Fruit fly (Drosophila melanogaster): ENCODE measurements around the gene Rph.
A peak's percentile ranks its signal among the peaks of the same experiment; 100 is the strongest.

Gene Rph

DNA sequence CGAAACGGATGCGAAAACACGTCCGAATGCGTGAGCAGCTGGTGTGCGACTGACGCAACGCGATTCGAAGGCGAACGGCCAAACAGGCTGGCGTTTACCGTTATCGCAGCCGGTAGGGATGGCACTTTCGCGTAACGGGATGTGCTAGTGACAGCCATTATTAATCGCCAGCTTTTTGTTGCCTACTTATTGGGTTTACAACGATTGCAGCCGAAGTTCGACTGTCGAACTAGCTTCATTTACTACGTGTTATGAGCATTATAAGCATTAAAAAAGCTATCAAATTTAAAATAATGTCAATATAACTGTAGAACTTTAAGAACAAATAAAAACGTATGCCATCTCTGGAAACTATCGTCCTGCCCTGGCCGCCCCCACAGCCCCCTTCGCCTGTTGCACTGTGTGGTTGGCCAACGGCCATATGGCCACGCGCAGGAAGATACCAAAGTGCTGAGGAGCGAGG lies at the start of gene Rph (continued):
- TF ChIP-seq CG6689 (GFP tag; IDR thresholded peaks at IDR 0.05) (0 out of 2 replicates have a peak, but pooled peaks have one; percentile 18), dati (GFP tag; IDR thresholded peaks at IDR 0.05) (no peak), ci (GFP tag; IDR thresholded peaks at IDR 0.05) (no peak), hb (GFP tag; IDR thresholded peaks at IDR 0.05; ENCODE audit: partially characterized antibody) (0 out of 3 replicates have a peak, but pooled peaks have one; percentile 25), crol (GFP tag; IDR thresholded peaks at IDR 0.05) (peak; percentile 70), Six4 (GFP tag; optimal IDR thresholded peaks at IDR 0.05) (no peak), HLH54F (GFP tag; optimal IDR thresholded peaks at IDR 0.05) (peak; percentile 3), Sry-β (GFP tag; optimal IDR thresholded peaks at IDR 0.05) (no peak), CG12391 (tag; optimal IDR thresholded peaks at IDR 0.05) (no peak), Drgx (GFP tag; IDR thresholded peaks at IDR 0.05) (no peak), ssp (GFP tag; IDR thresholded peaks at IDR 0.05) (peak; percentile 11; the same call in 1 of the 2 replicates), Jarid2 (GFP tag; optimal IDR thresholded peaks at IDR 0.05) (no peak), Ada2b (GFP tag; IDR thresholded peaks at IDR 0.05) (no peak), Hey (tag; optimal IDR thresholded peaks at IDR 0.05) (no peak), wor (GFP tag; IDR thresholded peaks at IDR 0.05) (no peak), Meics (GFP tag; optimal IDR thresholded peaks at IDR 0.05) (no peak), CG6683 (GFP tag; optimal IDR thresholded peaks at IDR 0.05) (no peak), CG18599 (GFP tag; optimal IDR thresholded peaks at IDR 0.05) (peak; percentile 76), grau (tag; optimal IDR thresholded peaks at IDR 0.05) (peak; percentile 10), ase (GFP tag; IDR thresholded peaks at IDR 0.05) (no peak), CG14860 (GFP tag; IDR thresholded peaks at IDR 0.05; ENCODE audit: partially characterized antibody) (no peak), CG6791 (GFP tag; IDR thresholded peaks at IDR 0.05; ENCODE audit: partially characterized antibody) (no peak), Dad (GFP tag; optimal IDR thresholded peaks at IDR 0.05) (no peak), Pdp1 (GFP tag; optimal IDR thresholded peaks at IDR 0.05) (peak in 1 of 2 experiments; percentile 30), lab (GFP tag; optimal IDR thresholded peaks at IDR 0.05) (peak; percentile 55), CoRest (tag; optimal IDR thresholded peaks at IDR 0.05) (peak; percentile 14), hkb (optimal IDR thresholded peaks at IDR 0.05) (no peak), hkb (GFP tag; IDR thresholded peaks at IDR 0.05) (no peak), Dfd (GFP tag; optimal IDR thresholded peaks at IDR 0.05) (no peak), unc-4 (GFP tag; IDR thresholded peaks at IDR 0.05; ENCODE audit: partially characterized antibody) (peak; percentile 65; the same call in 1 of the 2 replicates), Sox102F (GFP tag; optimal IDR thresholded peaks at IDR 0.05) (no peak), CG17359 (tag; optimal IDR thresholded peaks at IDR 0.05) (peak; percentile 11), Atf6 (GFP tag; IDR thresholded peaks at IDR 0.05) (0 out of 2 replicates have a peak, but pooled peaks have one; percentile 42), CG10321 (GFP tag; IDR thresholded peaks at IDR 0.05) (no peak), CG12769 (tag; optimal IDR thresholded peaks at IDR 0.05) (peak; percentile 23), CG10366 (GFP tag; IDR thresholded peaks at IDR 0.05) (no peak), CG11504 (tag; optimal IDR thresholded peaks at IDR 0.05) (peak; percentile 22), chinmo (GFP tag; IDR thresholded peaks at IDR 0.05; ENCODE audit: partially characterized antibody) (0 out of 4 replicates have a peak, but pooled peaks have one; percentile 21), dmrt11E (tag; optimal IDR thresholded peaks at IDR 0.05) (no peak), aop (GFP tag; IDR thresholded peaks at IDR 0.05) (no peak), Ets65A (GFP tag) (peak; percentile 90), HHEX (GFP tag; optimal IDR thresholded peaks at IDR 0.05) (no peak), BEAF-32 (GFP tag; optimal IDR thresholded peaks at IDR 0.05) (peak; percentile 64), mam (GFP tag; optimal IDR thresholded peaks at IDR 0.05) (peak; percentile 33), CG7839 (tag; optimal IDR thresholded peaks at IDR 0.05) (peak; percentile 11), br (optimal IDR thresholded peaks at IDR 0.05) (no peak), caup (GFP tag; optimal IDR thresholded peaks at IDR 0.05; ENCODE audit: severe bottlenecking) (no peak), sc (optimal IDR thresholded peaks at IDR 0.05) (no peak), sc (GFP tag; optimal IDR thresholded peaks at IDR 0.05) (no peak), CG15269 (tag; optimal IDR thresholded peaks at IDR 0.05) (peak; percentile 23)

All from whole organism, embryonic.